Worm (Caenorhabditis elegans) whole organism, L2 larva: ENCODE results near the gene ZK6.8.

Experiments used
- ceh-16 ChIP-seq: fragments of 150-350 bp; optimal IDR thresholded peaks from 2 replicates; lab custom pipeline; 2014; ENCODE audit warnings: missing biosample characterization, missing genetic modification characterization
- mab-5 ChIP-seq: fragments of 150-350 bp; optimal IDR thresholded peaks from 2 replicates; lab custom pipeline; 2014; ENCODE audit warnings: missing biosample characterization, missing genetic modification characterization
- nhr-237 ChIP-seq: fragments of 150-350 bp; optimal IDR thresholded peaks from 2 replicates; lab custom pipeline; 2014; ENCODE audit warnings: missing biosample characterization, missing genetic modification characterization
- snpc-4 ChIP-seq: fragments of 150-350 bp; optimal IDR thresholded peaks from 2 replicates; lab custom pipeline; 2014; ENCODE audit warnings: missing biosample characterization, missing genetic modification characterization
- zag-1 ChIP-seq: fragments of 150-350 bp; optimal IDR thresholded peaks from 2 replicates; lab custom pipeline; 2014; ENCODE audit warnings: missing biosample characterization, missing genetic modification characterization

DNA sequence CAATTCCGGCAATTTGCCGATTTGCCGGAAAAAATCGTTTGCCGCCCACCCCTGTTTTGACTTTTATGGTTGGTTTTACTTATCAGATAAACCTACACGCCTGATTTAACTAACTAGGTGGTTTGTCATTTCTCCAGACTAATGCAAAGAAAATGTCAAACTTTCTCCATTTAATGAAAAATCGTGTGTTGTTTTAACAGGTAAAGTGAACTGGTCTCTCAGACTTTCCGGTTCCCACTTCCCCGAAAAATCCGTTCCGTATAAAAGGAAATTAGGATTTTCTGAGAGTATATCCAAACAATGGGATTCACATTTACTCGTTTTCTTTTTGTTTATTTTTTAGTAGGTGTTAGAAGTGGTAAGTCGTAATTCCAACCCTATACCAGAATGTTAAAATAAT, 17.1 kb upstream of the ZK6.8 start, which contains the start of gene mltn-6:
- TF ChIP-seq ceh-16 (tag; lab: Kevin White, UChicago), result no peak
- TF ChIP-seq nhr-237 (tag; lab: Kevin White, UChicago), result no peak
- TF ChIP-seq zag-1 (tag; lab: Kevin White, UChicago), result no peak
- no peak for TF ChIP-seq mab-5
- no peak for TF ChIP-seq snpc-4 (tag; lab: Kevin White, UChicago)
